Fruit fly (Drosophila melanogaster): ENCODE data around the gene Chc.
"Not testable (repeated sequence)": the region's sequence is repeated elsewhere in the genome, so short reads cannot be mapped to it uniquely, and the experiment has no call there.

DNA sequence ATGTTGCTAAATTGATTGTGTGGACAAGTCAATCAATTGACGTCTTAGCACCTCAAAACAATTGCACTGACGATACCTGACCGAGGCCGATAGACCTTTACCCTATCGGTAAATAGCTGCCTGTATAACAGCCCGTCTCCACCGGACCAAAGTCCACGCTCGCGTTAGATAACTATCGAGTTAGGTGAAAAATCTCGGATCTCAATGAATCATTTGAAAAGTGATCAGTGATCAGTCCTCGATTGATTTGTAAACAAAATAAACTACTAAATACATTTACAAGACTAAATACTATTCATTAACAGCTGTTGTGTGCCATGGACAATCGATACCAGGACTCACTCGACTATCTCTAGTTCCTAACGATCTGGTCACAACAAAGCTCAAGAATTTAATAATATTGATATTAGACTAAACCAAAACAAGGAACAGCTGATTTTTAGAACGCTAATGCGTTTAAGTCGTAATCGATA lies 36.2 kb downstream of the Chc start, which contains the start of the genes sordd2 and CG15602:
- not testable (repeated sequence) for TF ChIP-seq CG7928 (GFP tag; optimal IDR thresholded peaks at IDR 0.05); CG4328 (GFP tag; optimal IDR thresholded peaks at IDR 0.05); dati (GFP tag; IDR thresholded peaks at IDR 0.05); CG9876 (GFP tag; optimal IDR thresholded peaks at IDR 0.05)

All from whole organism, embryonic.